Worm (Caenorhabditis elegans) whole organism, late embryonic: Measurements from ENCODE around the gene hsp-16.2.

Experiments
- F13H6.1 ChIP-seq: sonication (generic microtip); optimal IDR thresholded peaks from 2 replicates; lab custom pipeline; 2016; ENCODE audit warnings: missing genetic modification characterization, missing compliant biosample characterization
- K09A11.1 ChIP-seq: sonication (generic microtip); optimal IDR thresholded peaks from 2 replicates; lab custom pipeline; 2017; ENCODE audit warnings: antibody characterized with exemption, mild to moderate bottlenecking, missing genetic modification characterization, missing compliant biosample characterization; ENCODE audit not compliant: insufficient read depth
- ceh-30 ChIP-seq: fragments of 150-350 bp; optimal IDR thresholded peaks from 2 replicates; lab custom pipeline; 2014; ENCODE audit warnings: missing biosample characterization, missing genetic modification characterization
- ceh-48 ChIP-seq: sonication (generic microtip); optimal IDR thresholded peaks from 2 replicates; lab custom pipeline; 2016; ENCODE audit warnings: missing genetic modification characterization, inconsistent platforms, missing compliant biosample characterization
- dmd-4 ChIP-seq: sonication (generic microtip); optimal IDR thresholded peaks from 2 replicates; lab custom pipeline; 2016; ENCODE audit warnings: borderline replicate concordance, missing genetic modification characterization, missing compliant biosample characterization
- elt-2 ChIP-seq: sonication (generic microtip); optimal IDR thresholded peaks from 2 replicates; lab custom pipeline; 2016; ENCODE audit warnings: missing genetic modification reagents, missing genetic modification characterization, missing compliant biosample characterization
- elt-4 ChIP-seq: sonication (generic microtip); optimal IDR thresholded peaks from 2 replicates; lab custom pipeline; 2016; ENCODE audit warnings: missing genetic modification characterization, missing compliant biosample characterization
- lin-11 ChIP-seq: fragments of 200-800 bp; sonication (Bioruptor generic); optimal IDR thresholded peaks from 2 replicates; lab custom pipeline; 2018; ENCODE audit warnings: mild to moderate bottlenecking, missing genetic modification characterization, missing compliant biosample characterization
- npax-4 ChIP-seq: sonication (generic microtip); optimal IDR thresholded peaks from 2 replicates; lab custom pipeline; 2016; ENCODE audit warnings: missing genetic modification characterization, missing compliant biosample characterization
- rnt-1 ChIP-seq: sonication (generic microtip); optimal IDR thresholded peaks from 2 replicates; lab custom pipeline; 2016; ENCODE audit warnings: missing genetic modification characterization, missing compliant biosample characterization
- tbx-2 ChIP-seq: sonication (generic microtip); optimal IDR thresholded peaks from 2 replicates; lab custom pipeline; 2016; ENCODE audit warnings: missing genetic modification characterization, missing compliant biosample characterization

DNA sequence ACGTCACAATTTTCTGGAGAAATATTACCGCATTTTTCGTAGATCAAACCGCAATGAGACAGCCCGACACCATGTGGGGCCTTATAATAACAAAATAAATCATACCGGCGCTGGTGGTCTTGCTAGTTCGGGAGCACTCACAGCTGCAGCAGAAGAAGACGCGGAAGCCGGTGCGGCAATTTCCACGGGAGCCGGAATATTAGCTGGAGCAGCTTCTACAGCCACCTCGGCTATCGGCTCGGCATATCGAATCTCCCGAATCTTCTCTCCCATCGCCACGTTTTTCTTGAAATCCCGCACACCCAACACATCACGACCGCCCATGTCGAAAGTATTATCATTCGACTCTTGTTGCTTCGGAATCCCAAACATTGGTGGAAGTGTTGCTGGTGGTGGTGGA is 19.8 kb upstream of the hsp-16.2 start:
- TF ChIP-seq tbx-2 (no peak), rnt-1 (tag; lab: Kevin White, UChicago) (no peak), F13H6.1 (no peak), elt-4 (tag; lab: Kevin White, UChicago) (no peak), ceh-48 (tag; lab: Kevin White, UChicago) (no peak), dmd-4 (tag; lab: Kevin White, UChicago) (no peak), ceh-30 (tag; lab: Kevin White, UChicago) (no peak), lin-11 (tag; lab: Kevin White, UChicago) (no peak), npax-4 (tag; lab: Kevin White, UChicago) (no peak), K09A11.1 (tag; lab: Kevin White, UChicago) (no peak), elt-2 (tag; lab: Kevin White, UChicago) (no peak)
